Worm (Caenorhabditis elegans) whole organism, early embryonic: ENCODE data around the gene ZK721.4.

Experiments used
- B0310.2 ChIP-seq: sonication (generic microtip); optimal IDR thresholded peaks from 2 replicates; lab custom pipeline; 2016; ENCODE audit warnings: mild to moderate bottlenecking, missing genetic modification characterization, missing compliant biosample characterization
- F13C5.2 ChIP-seq: sonication (generic microtip); optimal IDR thresholded peaks from 2 replicates; lab custom pipeline; 2017; ENCODE audit warnings: mild to moderate bottlenecking, missing genetic modification characterization, inconsistent platforms, missing compliant biosample characterization
- aly-1 ChIP-seq: sonication (generic microtip); optimal IDR thresholded peaks from 2 replicates; lab custom pipeline; 2016; ENCODE audit warnings: missing genetic modification characterization, missing compliant biosample characterization
- ama-1 ChIP-seq: fragments of 150-350 bp; optimal IDR thresholded peaks from 2 replicates; lab custom pipeline; 2014
- ceh-36 ChIP-seq: sonication (generic microtip); optimal IDR thresholded peaks from 2 replicates; lab custom pipeline; 2016; ENCODE audit warnings: missing genetic modification characterization, inconsistent platforms, missing compliant biosample characterization
- ets-7 ChIP-seq: sonication (generic microtip); optimal IDR thresholded peaks from 2 replicates; lab custom pipeline; 2016; ENCODE audit warnings: missing genotype, missing genetic modification characterization, missing compliant biosample characterization
- flt-1 ChIP-seq: fragments of 200-800 bp; sonication (Bioruptor generic); IDR thresholded peaks from 2 replicates; pipeline ENCODE4 v1.3.6; 2022; ENCODE audit warnings: missing genetic modification characterization, missing compliant biosample characterization
- hmg-4 ChIP-seq: fragments of 200-800 bp; sonication (Bioruptor generic); optimal IDR thresholded peaks from 2 replicates; lab custom pipeline; 2018; ENCODE audit warnings: mild to moderate bottlenecking, missing genetic modification characterization, missing compliant biosample characterization
- hnd-1 ChIP-seq: sonication (generic microtip); optimal IDR thresholded peaks from 2 replicates; lab custom pipeline; 2016; ENCODE audit warnings: missing genetic modification characterization, missing compliant biosample characterization
- sea-1 ChIP-seq: fragments of 200-800 bp; sonication (Bioruptor generic); conservative IDR thresholded peaks from 2 replicates; pipeline ENCODE4 v1.3.6; 2022; ENCODE audit warnings: missing genetic modification characterization, missing compliant biosample characterization
- tbx-11 ChIP-seq: fragments of 200-800 bp; sonication (Bioruptor generic); IDR thresholded peaks from 2 replicates; pipeline ENCODE4 v1.3.6; 2022; ENCODE audit warnings: missing genetic modification characterization, missing compliant biosample characterization
- tra-4 ChIP-seq: sonication (generic microtip); optimal IDR thresholded peaks from 2 replicates; lab custom pipeline; 2017; ENCODE audit warnings: missing genetic modification characterization, missing compliant biosample characterization

DNA sequence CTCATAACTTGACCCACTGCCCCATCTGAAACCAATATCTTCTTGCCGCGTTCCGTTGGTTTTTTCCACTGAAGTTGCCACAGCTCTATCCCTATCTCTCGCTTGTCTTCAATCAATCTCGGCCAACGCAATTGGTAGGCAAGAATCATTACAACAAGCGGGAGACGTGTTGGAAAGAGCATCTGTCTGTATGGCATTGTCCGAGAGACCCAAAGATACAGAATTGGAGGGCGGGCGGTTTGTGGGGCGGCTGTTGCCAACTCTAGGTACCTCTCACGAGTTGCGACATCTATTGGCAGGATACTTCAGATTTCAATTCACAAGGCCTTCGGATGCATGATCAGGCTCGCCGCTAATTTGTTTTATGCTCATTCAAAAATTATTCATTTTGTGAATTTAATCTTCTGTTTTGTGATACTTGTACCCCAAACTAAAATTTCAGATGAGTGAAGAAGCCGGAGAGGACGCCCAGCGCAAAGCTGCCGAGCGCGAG, 10.4 kb downstream of the ZK721.4 start, which contains the start of gene unc-27:
- no peak for TF ChIP-seq ama-1 (lab: Kevin White, UChicago)
- TF ChIP-seq B0310.2, result no peak
- TF ChIP-seq sea-1 (GFP tag; lab: Robert Waterston, UW), result no peak
- no peak for TF ChIP-seq flt-1 (GFP tag; lab: Robert Waterston, UW)
- no peak for TF ChIP-seq tbx-11 (GFP tag; lab: Robert Waterston, UW)
- no peak for TF ChIP-seq aly-1
- TF ChIP-seq hnd-1, result no peak
- TF ChIP-seq tra-4 (tag; lab: Kevin White, UChicago), result no peak
- TF ChIP-seq F13C5.2 (tag; lab: Kevin White, UChicago), result no peak
- TF ChIP-seq ceh-36 (tag; lab: Kevin White, UChicago), result no peak
- no peak for TF ChIP-seq hmg-4 (GFP tag; lab: Kevin White, UChicago)
- no peak for TF ChIP-seq ets-7 (tag; lab: Kevin White, UChicago)
